Fruit fly (Drosophila melanogaster): ENCODE results near the gene modSP.

Gene modSP

DNA sequence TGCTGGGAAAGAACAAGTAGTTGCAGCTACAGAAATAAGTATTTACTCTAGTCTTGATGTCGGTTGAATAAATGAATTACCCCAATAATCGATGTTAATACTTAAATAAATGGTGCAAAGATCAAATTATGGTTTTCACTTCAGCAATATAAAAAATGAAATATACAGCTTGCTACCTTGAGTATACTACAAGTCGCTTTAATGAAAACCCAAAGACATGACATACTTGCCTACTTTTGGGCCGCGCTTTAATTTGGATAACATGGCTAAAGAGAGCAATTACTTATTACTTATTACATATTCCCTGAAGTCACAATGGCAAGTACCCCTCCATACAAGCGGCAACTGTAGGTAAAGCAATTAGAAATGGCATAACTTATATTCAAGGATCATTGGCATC lies 44.2 kb downstream of the modSP start:
- TF ChIP-seq CG17801 (GFP tag; optimal IDR thresholded peaks at IDR 0.05; ENCODE audit: partially characterized antibody), result no peak

DNA sequence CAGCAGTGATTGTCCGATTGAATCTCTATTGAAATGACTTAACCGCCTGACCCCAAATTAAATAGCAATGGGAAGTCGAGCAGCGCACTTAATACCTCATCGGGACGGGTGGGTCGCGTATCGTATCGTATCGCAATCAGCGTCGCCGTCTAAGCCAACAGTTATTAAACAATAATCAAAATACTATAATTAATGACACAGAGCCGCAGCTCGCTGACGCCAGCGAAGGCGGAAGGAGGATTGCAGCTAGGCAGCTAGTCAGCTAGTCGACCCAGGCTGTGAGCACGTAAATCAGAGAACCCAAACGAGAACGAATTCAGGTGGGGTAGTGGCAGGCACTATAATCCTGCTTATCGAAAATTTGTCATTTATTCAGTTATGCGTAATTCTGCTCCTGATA lies 46.5 kb downstream of the modSP start, which contains the start of gene NPF:
Gene NPF (plus strand): TSS at position 301 of the 400 bp plus-strand sequence.
- TF ChIP-seq CG17801 (GFP tag; optimal IDR thresholded peaks at IDR 0.05; ENCODE audit: partially characterized antibody), result no peak

DNA sequence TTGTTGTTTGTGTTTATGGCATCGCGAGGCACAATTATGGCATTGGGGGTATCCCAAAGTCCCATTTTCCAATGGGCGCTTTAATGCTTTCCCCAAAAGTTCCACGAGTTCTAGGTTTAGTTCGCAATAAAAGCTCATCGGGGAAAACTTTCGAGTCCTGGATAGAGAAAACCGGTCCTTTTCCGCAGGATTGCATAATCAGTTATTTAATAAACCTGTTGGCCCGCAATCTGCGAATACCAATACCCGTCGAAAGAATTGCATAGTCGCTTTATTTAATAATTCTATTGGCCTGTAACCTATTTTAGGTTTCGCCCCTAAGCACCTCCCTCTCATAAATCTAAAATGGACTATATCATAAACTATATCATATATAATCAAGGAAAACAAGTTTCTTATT lies 49.5 kb downstream of the modSP start:
- TF ChIP-seq CG17801 (GFP tag; optimal IDR thresholded peaks at IDR 0.05; ENCODE audit: partially characterized antibody), result no peak

DNA sequence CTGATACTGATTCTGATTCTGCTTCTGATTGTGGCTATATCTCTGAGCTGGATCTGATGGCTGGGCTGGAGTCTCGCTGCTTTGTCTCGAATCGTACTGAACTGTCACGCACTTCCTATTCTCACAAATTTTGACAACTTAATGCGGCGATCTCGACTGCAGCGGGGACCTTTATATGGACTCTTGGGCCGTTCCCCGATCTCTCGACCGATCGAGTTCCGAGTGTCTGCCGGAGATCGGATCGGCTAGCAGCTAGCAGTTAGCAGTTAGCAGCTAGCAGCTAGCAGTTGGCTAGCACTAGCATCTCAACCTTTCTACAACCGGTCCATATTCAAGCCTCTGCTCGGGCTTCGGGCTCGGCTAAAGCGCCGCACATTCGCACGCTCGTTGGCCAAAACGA lies 50.7 kb downstream of the modSP start, which contains the start of gene CG10345:
Gene CG10345 (minus strand): TSS at position 147 of the 400 bp plus-strand sequence.
- no peak for TF ChIP-seq CG17801 (GFP tag; optimal IDR thresholded peaks at IDR 0.05; ENCODE audit: partially characterized antibody)

Measured in ovary, adult (tissue).